Worm (Caenorhabditis elegans) whole organism, mixed stage, embryonic: Measurements from ENCODE around the gene R08C7.12.
A peak's percentile ranks its signal among the peaks of the same experiment; 100 is the strongest.

ENCODE experiments used
- M03D4.4 ChIP-seq: sonication (generic microtip); optimal IDR thresholded peaks from 2 replicates; lab custom pipeline; 2017; ENCODE audit warnings: mild to moderate bottlenecking, missing genetic modification characterization, missing compliant biosample characterization
- bed-3 ChIP-seq: fragments of 200-800 bp; sonication (Bioruptor generic); optimal IDR thresholded peaks from 3 replicates; lab custom pipeline; 2018; ENCODE audit warnings: mild to moderate bottlenecking, missing genetic modification characterization, moderate library complexity, missing compliant biosample characterization
- blmp-1 ChIP-seq: fragments of 150-350 bp; optimal IDR thresholded peaks from 2 replicates; lab custom pipeline; 2014; ENCODE audit warnings: missing biosample characterization, missing genetic modification characterization
- ceh-39 ChIP-seq: fragments of 150-350 bp; optimal IDR thresholded peaks from 2 replicates; lab custom pipeline; 2014; ENCODE audit warnings: missing biosample characterization, missing genetic modification characterization
- ceh-83 ChIP-seq: fragments of 200-800 bp; sonication (Bioruptor generic); optimal IDR thresholded peaks from 2 replicates; lab custom pipeline; 2018; ENCODE audit warnings: mild to moderate bottlenecking, missing genetic modification characterization, missing compliant biosample characterization
- ces-1 ChIP-seq: fragments of 150-350 bp; optimal IDR thresholded peaks from 2 replicates; lab custom pipeline; 2014; ENCODE audit warnings: missing biosample characterization, missing genetic modification reagents, missing genetic modification characterization
- drap-1 ChIP-seq: fragments of 200-800 bp; sonication (Bioruptor generic); optimal IDR thresholded peaks from 3 replicates; lab custom pipeline; 2018; ENCODE audit warnings: mild to moderate bottlenecking, missing genetic modification characterization, missing compliant biosample characterization
- elt-1 ChIP-seq: sonication (generic microtip); optimal IDR thresholded peaks from 2 replicates; lab custom pipeline; 2017; ENCODE audit warnings: missing genetic modification characterization, mild to moderate bottlenecking, missing compliant biosample characterization, antibody characterized with exemption, moderate library complexity, borderline replicate concordance; ENCODE audit not compliant: insufficient read depth
- elt-3 ChIP-seq: fragments of 150-350 bp; optimal IDR thresholded peaks from 2 replicates; lab custom pipeline; 2014; ENCODE audit warnings: missing biosample characterization, missing genetic modification characterization
- flh-1 ChIP-seq: fragments of 200-800 bp; sonication (Bioruptor generic); optimal IDR thresholded peaks from 2 replicates; lab custom pipeline; 2018; ENCODE audit warnings: mild to moderate bottlenecking, missing genetic modification characterization, moderate library complexity, missing compliant biosample characterization
- ham-2 ChIP-seq: fragments of 200-800 bp; sonication (Bioruptor generic); optimal IDR thresholded peaks from 2 replicates; lab custom pipeline; 2018; ENCODE audit warnings: mild to moderate bottlenecking, missing genetic modification characterization, missing compliant biosample characterization
- hlh-1 ChIP-seq: fragments of 150-350 bp; optimal IDR thresholded peaks from 2 replicates; lab custom pipeline; 2014; ENCODE audit warnings: missing biosample characterization, missing genetic modification reagents, missing genetic modification characterization
- lin-13 ChIP-seq: fragments of 150-350 bp; optimal IDR thresholded peaks from 2 replicates; lab custom pipeline; 2014; ENCODE audit warnings: missing biosample characterization, missing genetic modification characterization
- lin-32 ChIP-seq: fragments of 200-800 bp; sonication (Bioruptor generic); optimal IDR thresholded peaks from 2 replicates; lab custom pipeline; 2018; ENCODE audit warnings: mild to moderate bottlenecking, missing genetic modification characterization, missing compliant biosample characterization
- lsy-2 ChIP-seq: fragments of 150-350 bp; optimal IDR thresholded peaks from 2 replicates; lab custom pipeline; 2014; ENCODE audit warnings: missing biosample characterization, missing genetic modification characterization
- mab-5 ChIP-seq: fragments of 150-350 bp; optimal IDR thresholded peaks from 2 replicates; lab custom pipeline; 2014; ENCODE audit warnings: missing biosample characterization, missing genetic modification characterization
- mep-1 ChIP-seq: fragments of 150-350 bp; optimal IDR thresholded peaks from 2 replicates; lab custom pipeline; 2017; ENCODE audit warnings: missing biosample characterization, missing genetic modification reagents, missing genetic modification characterization, inconsistent platforms
- nhr-12 ChIP-seq: fragments of 150-350 bp; optimal IDR thresholded peaks from 2 replicates; lab custom pipeline; 2014; ENCODE audit warnings: missing biosample characterization, missing genetic modification characterization
- nhr-2 ChIP-seq: fragments of 150-350 bp; optimal IDR thresholded peaks from 2 replicates; lab custom pipeline; 2014; ENCODE audit warnings: missing biosample characterization, missing genetic modification characterization
- nhr-237 ChIP-seq: fragments of 150-350 bp; optimal IDR thresholded peaks from 2 replicates; lab custom pipeline; 2014; ENCODE audit warnings: missing biosample characterization, missing genetic modification characterization
- nhr-28 ChIP-seq: fragments of 150-350 bp; optimal IDR thresholded peaks from 2 replicates; lab custom pipeline; 2014; ENCODE audit warnings: missing biosample characterization, missing genetic modification characterization
- nhr-76 ChIP-seq: sonication (generic microtip); optimal IDR thresholded peaks from 2 replicates; lab custom pipeline; 2017; ENCODE audit warnings: missing biosample characterization, missing genetic modification characterization
- pha-4 ChIP-seq: fragments of 150-350 bp; optimal IDR thresholded peaks from 2 replicates; lab custom pipeline; 2018; ENCODE audit warnings: missing biosample characterization, missing genetic modification reagents, missing genetic modification characterization
- sem-2 ChIP-seq: fragments of 200-800 bp; sonication (Bioruptor generic); optimal IDR thresholded peaks from 2 replicates; lab custom pipeline; 2018; ENCODE audit warnings: mild to moderate bottlenecking, missing genetic modification characterization, missing compliant biosample characterization
- snpc-4 ChIP-seq: fragments of 150-350 bp; optimal IDR thresholded peaks from 2 replicates; lab custom pipeline; 2014; ENCODE audit warnings: missing biosample characterization, missing genetic modification characterization
- sptf-1 ChIP-seq: sonication (generic microtip); optimal IDR thresholded peaks from 2 replicates; lab custom pipeline; 2017; ENCODE audit warnings: mild to moderate bottlenecking, missing genetic modification characterization, moderate library complexity, missing compliant biosample characterization
- tbx-8 ChIP-seq: fragments of 200-800 bp; sonication (Bioruptor generic); optimal IDR thresholded peaks from 2 replicates; lab custom pipeline; 2018; ENCODE audit warnings: mild to moderate bottlenecking, missing genetic modification characterization, moderate library complexity, missing compliant biosample characterization
- unc-120 ChIP-seq: sonication (generic microtip); optimal IDR thresholded peaks from 2 replicates; lab custom pipeline; 2017; ENCODE audit warnings: missing genetic modification characterization, missing compliant biosample characterization; ENCODE audit not compliant: poor library complexity, severe bottlenecking
- unc-39 ChIP-seq: fragments of 150-350 bp; optimal IDR thresholded peaks from 2 replicates; lab custom pipeline; 2014; ENCODE audit warnings: missing biosample characterization, missing genetic modification characterization
- unc-62 ChIP-seq: fragments of 150-350 bp; optimal IDR thresholded peaks from 2 replicates; lab custom pipeline; 2014; ENCODE audit warnings: missing biosample characterization, missing genetic modification reagents, missing genetic modification characterization
- zip-8 ChIP-seq: fragments of 150-350 bp; optimal IDR thresholded peaks from 2 replicates; lab custom pipeline; 2014; ENCODE audit warnings: missing biosample characterization, missing genetic modification characterization

R08C7.12 gene

DNA sequence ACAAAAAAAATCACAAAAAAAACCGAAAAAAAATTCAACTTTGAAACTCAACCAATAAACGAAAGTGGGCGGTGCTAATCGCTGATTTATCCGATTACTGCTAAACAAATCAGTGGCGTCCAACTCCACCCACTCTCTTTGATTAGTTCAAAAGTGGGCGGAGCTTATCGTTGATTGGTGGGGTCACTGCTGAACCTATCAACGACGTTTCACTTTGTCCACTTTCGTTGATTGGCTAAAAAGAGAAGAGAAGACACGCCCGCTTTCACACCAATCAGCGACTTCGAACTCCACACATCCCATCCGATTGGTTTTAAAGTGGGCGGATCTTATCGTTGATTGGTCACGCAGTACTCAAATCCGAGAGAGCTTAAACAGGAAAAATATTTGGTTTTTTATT is 25.7 kb upstream of the R08C7.12 start:
- TF ChIP-seq ces-1 (GFP tag; lab: Kevin White, UChicago) (no peak), drap-1 (no peak), nhr-2 (tag; lab: Kevin White, UChicago) (no peak), unc-39 (no peak), M03D4.4 (no peak), bed-3 (GFP tag; lab: Kevin White, UChicago) (no peak), mep-1 (tag; lab: Kevin White, UChicago) (no peak), lsy-2 (no peak), unc-62 (GFP tag; lab: Kevin White, UChicago) (no peak), lin-32 (GFP tag; lab: Kevin White, UChicago) (no peak), elt-3 (tag; lab: Kevin White, UChicago) (no peak), tbx-8 (GFP tag; lab: Kevin White, UChicago) (no peak), snpc-4 (tag; lab: Kevin White, UChicago) (no peak), unc-120 (no peak), nhr-28 (tag; lab: Kevin White, UChicago) (no peak), sem-2 (GFP tag; lab: Kevin White, UChicago) (no peak), nhr-12 (no peak), elt-1 (tag; lab: Kevin White, UChicago) (no peak), nhr-76 (tag; lab: Kevin White, UChicago) (no peak), mab-5 (tag; lab: Kevin White, UChicago) (no peak)

DNA sequence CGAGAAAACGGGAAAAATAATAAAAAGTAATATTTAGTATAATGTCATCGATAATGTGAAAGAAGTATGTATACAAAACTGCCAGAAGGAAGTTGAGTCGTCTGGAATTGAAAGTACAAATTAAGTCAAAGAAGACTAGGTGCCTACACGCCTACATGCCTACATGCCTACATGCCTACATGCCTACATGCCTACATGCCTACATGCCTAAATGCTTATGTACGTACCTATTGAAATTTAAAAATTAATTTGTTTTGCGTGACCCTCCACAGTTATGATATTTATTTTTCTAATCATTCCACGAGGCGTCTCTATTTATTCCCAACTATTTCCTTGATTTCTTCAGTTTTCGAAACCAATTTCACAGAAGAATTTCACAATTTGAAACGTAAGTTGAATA is 19.6 kb upstream of the R08C7.12 start, which contains the start of the genes str-185 and R08C7.5:
Gene str-185 (minus strand): TSS at position 101 of the 400 bp plus-strand sequence.
Gene R08C7.5 (plus strand): TSS at position 329 of the 400 bp plus-strand sequence.
- no peak for TF ChIP-seq blmp-1 (tag; lab: Kevin White, UChicago)
- TF ChIP-seq M03D4.4, result no peak
- no peak for TF ChIP-seq nhr-76 (tag; lab: Kevin White, UChicago)
- no peak for TF ChIP-seq lsy-2
- TF ChIP-seq drap-1, result no peak
- TF ChIP-seq hlh-1, result no peak
- TF ChIP-seq ces-1 (GFP tag; lab: Kevin White, UChicago), result no peak
- no peak for TF ChIP-seq mep-1 (tag; lab: Kevin White, UChicago)
- TF ChIP-seq, all 35 proteins: peak for 0

DNA sequence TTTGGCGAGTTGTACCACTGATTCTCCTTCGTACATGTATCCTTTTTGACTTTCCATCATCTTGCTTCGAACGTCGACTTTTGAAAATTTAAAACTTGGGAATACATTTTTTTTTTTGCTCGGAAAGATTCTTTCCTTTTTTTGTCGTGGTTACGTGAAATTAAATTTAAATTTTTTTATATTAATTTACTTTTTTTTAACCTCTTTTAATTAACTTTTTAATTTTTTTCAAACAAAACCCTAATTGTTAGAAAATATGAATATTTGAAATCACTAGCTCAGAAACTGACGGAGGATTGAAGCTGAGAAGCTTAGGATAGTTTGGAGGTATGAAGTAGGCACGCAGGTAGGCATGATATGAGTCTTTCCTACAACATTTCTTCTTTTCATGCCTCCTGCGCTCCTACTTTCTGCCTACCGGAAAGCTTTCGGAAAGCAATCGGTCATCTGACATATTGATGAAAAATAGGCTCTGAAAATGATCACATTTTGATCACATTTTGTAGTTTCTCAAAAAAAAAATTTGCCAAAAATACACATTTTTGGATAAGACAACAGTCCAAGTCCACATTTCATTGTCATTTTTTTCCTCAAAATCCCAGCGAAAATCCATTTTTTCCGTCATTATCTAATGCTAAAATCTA is 15.0 kb upstream of the R08C7.12 start, which contains the start of the genes R08C7.8 and R08C7.4:
Gene R08C7.8 (minus strand): TSS at position 101 of the 644 bp plus-strand sequence.
Gene R08C7.4 (plus strand): TSS at position 594 of the 644 bp plus-strand sequence.
- TF ChIP-seq unc-62 (GFP tag; lab: Kevin White, UChicago) (no peak), hlh-1 (no peak), M03D4.4 (no peak), mab-5 (tag; lab: Kevin White, UChicago) (no peak), elt-3 (tag; lab: Kevin White, UChicago) (no peak), lin-13 (no peak), sem-2 (GFP tag; lab: Kevin White, UChicago) (no peak), ceh-83 (GFP tag; lab: Kevin White, UChicago) (no peak), zip-8 (no peak), nhr-237 (no peak), elt-1 (tag; lab: Kevin White, UChicago) (no peak), nhr-28 (tag; lab: Kevin White, UChicago) (no peak), ceh-39 (no peak), tbx-8 (GFP tag; lab: Kevin White, UChicago) (no peak), nhr-76 (tag; lab: Kevin White, UChicago) (no peak), flh-1 (GFP tag; lab: Kevin White, UChicago) (no peak), nhr-12 (no peak)

DNA sequence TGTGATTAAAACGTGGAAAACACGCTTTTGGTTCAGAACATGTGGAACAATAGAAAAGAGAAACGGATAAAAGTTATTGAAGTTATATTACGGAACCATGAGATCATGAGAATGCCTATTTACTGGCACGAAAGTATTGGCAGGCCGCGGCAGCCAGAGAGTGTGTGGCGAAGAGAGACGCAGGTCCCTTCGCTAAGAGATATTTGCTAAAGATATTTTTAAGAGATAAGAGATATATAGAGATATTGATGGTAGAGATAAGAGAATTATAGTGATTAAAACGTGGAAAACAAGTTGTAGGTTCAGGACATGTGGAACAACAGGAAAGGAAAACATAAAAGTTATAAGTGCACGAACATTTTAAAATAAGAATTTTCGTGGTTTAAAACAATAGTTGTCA is 11.7 kb upstream of the R08C7.12 start:
- TF ChIP-seq ham-2 (GFP tag; lab: Kevin White, UChicago), result peak; percentile 56
- TF ChIP-seq elt-1 (tag; lab: Kevin White, UChicago), result peak; percentile 92
- no peak for TF ChIP-seq blmp-1 (tag; lab: Kevin White, UChicago)
- no peak for TF ChIP-seq lin-32 (GFP tag; lab: Kevin White, UChicago)

DNA sequence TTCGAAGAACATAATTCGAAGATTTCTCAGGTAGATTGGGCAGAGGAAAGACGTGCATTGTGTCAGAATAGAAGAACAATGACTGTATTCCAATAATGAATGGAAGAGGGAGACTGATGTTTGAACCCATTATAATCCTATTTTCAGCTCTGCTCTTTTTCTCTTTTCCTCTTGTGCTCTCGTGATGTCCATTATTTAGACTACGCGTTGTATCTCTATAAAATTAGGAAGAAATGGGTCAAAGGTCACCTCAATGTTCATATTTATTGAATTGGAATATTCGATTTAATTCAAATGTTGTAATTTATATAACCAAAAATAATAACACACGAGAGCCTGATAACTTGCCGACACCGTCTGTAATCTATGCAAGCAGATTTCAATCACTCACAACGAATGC is 10.3 kb upstream of the R08C7.12 start, which contains the start of gene fbxb-74:
Gene fbxb-74 (minus strand): TSS at position 101 of the 400 bp plus-strand sequence.
- TF ChIP-seq pha-4 (tag; lab: Kevin White, UChicago) (no peak), sptf-1 (tag; lab: Kevin White, UChicago) (no peak)
